Fruit fly (Drosophila melanogaster) whole organism, pupa: ENCODE results near the gene sina.

Experiments
- CG10348 ChIP-seq: fragments of 200-800 bp; sonication (Bioruptor generic); IDR thresholded peaks from 2 replicates; pipeline ENCODE4 v1.3.6; 2022; ENCODE audit warnings: missing biosample characterization, missing genetic modification characterization
- CG12605 ChIP-seq: fragments of 200-800 bp; sonication (Bioruptor generic); IDR thresholded peaks from 2 replicates; pipeline ENCODE4 v1.3.6; 2022; ENCODE audit warnings: missing biosample characterization, missing genetic modification characterization
- CG13204 ChIP-seq: fragments of 200-800 bp; sonication (Bioruptor generic); optimal IDR thresholded peaks from 2 replicates; lab custom pipeline; 2018; ENCODE audit warnings: missing biosample characterization, mild to moderate bottlenecking, missing genetic modification characterization, moderate library complexity
- CG14655 ChIP-seq: fragments of 200-800 bp; sonication (Bioruptor generic); optimal IDR thresholded peaks from 3 replicates; lab custom pipeline; 2017; ENCODE audit warnings: mild to moderate bottlenecking, missing biosample characterization, missing genetic modification reagents, missing genetic modification characterization
- CG15710 ChIP-seq: fragments of 200-800 bp; sonication (Bioruptor generic); optimal IDR thresholded peaks from 2 replicates; lab custom pipeline; 2018; ENCODE audit warnings: missing biosample characterization, mild to moderate bottlenecking, missing genetic modification characterization, moderate library complexity
- CG17806 ChIP-seq: fragments of 200-800 bp; sonication (Bioruptor generic); optimal IDR thresholded peaks from 2 replicates; lab custom pipeline; 2018; ENCODE audit warnings: missing biosample characterization, mild to moderate bottlenecking, missing genetic modification characterization, moderate library complexity
- CG32121 ChIP-seq: fragments of 200-800 bp; sonication (Bioruptor generic); IDR thresholded peaks from 2 replicates; pipeline ENCODE4 v1.3.6; 2022; ENCODE audit warnings: missing biosample characterization, missing genetic modification characterization
- CG34367 ChIP-seq: fragments of 200-800 bp; sonication (Bioruptor generic); optimal IDR thresholded peaks from 2 replicates; lab custom pipeline; 2018; ENCODE audit warnings: missing biosample characterization, mild to moderate bottlenecking, missing genetic modification characterization
- CG4496 ChIP-seq: fragments of 200-800 bp; sonication (Bioruptor generic); IDR thresholded peaks from 3 replicates; pipeline ENCODE4 v1.3.6; 2022; ENCODE audit warnings: missing biosample characterization, missing genetic modification characterization
- CG8159 ChIP-seq: fragments of 200-800 bp; sonication (Bioruptor generic); optimal IDR thresholded peaks from 3 replicates; lab custom pipeline; 2018; ENCODE audit warnings: missing biosample characterization, mild to moderate bottlenecking, missing genetic modification characterization, moderate library complexity
- CG8301 ChIP-seq: fragments of 200-800 bp; sonication (Bioruptor generic); optimal IDR thresholded peaks from 2 replicates; lab custom pipeline; 2018; ENCODE audit warnings: missing biosample characterization, mild to moderate bottlenecking, missing genetic modification characterization
- CG9948 ChIP-seq: fragments of 200-800 bp; sonication (Bioruptor generic); optimal IDR thresholded peaks from 2 replicates; lab custom pipeline; 2018; ENCODE audit warnings: missing biosample characterization, mild to moderate bottlenecking, missing genetic modification characterization, moderate library complexity
- D1 ChIP-seq: fragments of 200-800 bp; sonication (Bioruptor generic); optimal IDR thresholded peaks from 2 replicates; lab custom pipeline; 2018; ENCODE audit warnings: missing biosample characterization, mild to moderate bottlenecking, missing genetic modification characterization, moderate library complexity
- EcR ChIP-seq: fragments of 200-800 bp; sonication (Bioruptor generic); optimal IDR thresholded peaks from 3 replicates; lab custom pipeline; 2019; ENCODE audit warnings: missing biosample characterization, missing genetic modification characterization, mild to moderate bottlenecking, moderate library complexity, missing genetic modification reagents
- Ets98B ChIP-seq: fragments of 200-800 bp; sonication (Bioruptor generic); IDR thresholded peaks from 2 replicates; pipeline ENCODE4 v1.3.6; 2022; ENCODE audit warnings: missing biosample characterization, missing genetic modification characterization
- Pif1A ChIP-seq: fragments of 200-800 bp; sonication (Bioruptor generic); optimal IDR thresholded peaks from 3 replicates; lab custom pipeline; 2016; ENCODE audit warnings: missing biosample characterization, missing genetic modification characterization
- Pif1B ChIP-seq: fragments of 200-800 bp; sonication (Bioruptor generic); optimal IDR thresholded peaks from 3 replicates; lab custom pipeline; 2016; ENCODE audit warnings: missing biosample characterization, missing genetic modification characterization
- Snoo ChIP-seq: fragments of 200-800 bp; sonication (Bioruptor generic); optimal IDR thresholded peaks from 3 replicates; lab custom pipeline; 2017; ENCODE audit warnings: missing biosample characterization, mild to moderate bottlenecking, missing genetic modification characterization, inconsistent platforms
- fd96Ca ChIP-seq: fragments of 200-800 bp; sonication (Bioruptor generic); IDR thresholded peaks from 3 replicates; pipeline ENCODE4 v1.3.6; 2022; ENCODE audit warnings: missing biosample characterization, missing genetic modification characterization
- gl ChIP-seq: fragments of 200-800 bp; sonication (Bioruptor generic); optimal IDR thresholded peaks from 2 replicates; lab custom pipeline; 2018; ENCODE audit warnings: missing biosample characterization, mild to moderate bottlenecking, missing genetic modification characterization
- rn ChIP-seq: fragments of 200-800 bp; sonication (Bioruptor generic); IDR thresholded peaks from 2 replicates; pipeline ENCODE4 v1.3.6; 2022; ENCODE audit warnings: missing biosample characterization, missing genetic modification characterization

The sina gene

dm6 chr3L:16885042-16885441 lies 31.5 kb downstream of the sina start:
- no peak for TF ChIP-seq Pif1B (GFP tag; lab: Kevin White, UChicago)
- TF ChIP-seq fd96Ca (GFP tag; lab: Robert Waterston, UW), result no peak
- no peak for TF ChIP-seq CG17806 (tag; lab: Kevin White, UChicago)
- TF ChIP-seq CG8159 (tag; lab: Kevin White, UChicago), result no peak
- TF ChIP-seq rn, result no peak
- TF ChIP-seq CG10348 (GFP tag; lab: Robert Waterston, UW), result no peak
- TF ChIP-seq Pif1A, result no peak
- TF ChIP-seq EcR (GFP tag; lab: Kevin White, UChicago), result no peak
- no peak for TF ChIP-seq CG34367
- TF ChIP-seq CG4496 (GFP tag; lab: Robert Waterston, UW), result peak; percentile 63
- no peak for TF ChIP-seq Snoo (tag; lab: Kevin White, UChicago)
- no peak for TF ChIP-seq CG14655 (GFP tag; lab: Kevin White, UChicago)
- TF ChIP-seq CG12605, result no peak
- peak; percentile 59 for TF ChIP-seq Ets98B (GFP tag; lab: Robert Waterston, UW)
- TF ChIP-seq D1 (tag; lab: Kevin White, UChicago), result no peak
- no peak for TF ChIP-seq CG13204
- no peak for TF ChIP-seq gl (tag; lab: Kevin White, UChicago)
- peak; percentile 81 for TF ChIP-seq CG32121 (GFP tag; lab: Robert Waterston, UW)
- TF ChIP-seq CG9948 (tag; lab: Kevin White, UChicago), result no peak
- no peak for TF ChIP-seq CG15710 (tag; lab: Kevin White, UChicago)
- TF ChIP-seq CG8301 (tag; lab: Kevin White, UChicago), result peak; percentile 5

dm6 chr3L:16886179-16886930 lies 32.8 kb downstream of the sina start:
- TF ChIP-seq gl (tag; lab: Kevin White, UChicago) (no peak), CG17806 (tag; lab: Kevin White, UChicago) (no peak), CG12605 (peak; percentile 67), CG4496 (GFP tag; lab: Robert Waterston, UW) (peak; percentile 34; the same call in 2 of the 3 replicates), CG10348 (GFP tag; lab: Robert Waterston, UW) (no peak), CG8301 (tag; lab: Kevin White, UChicago) (no peak), CG8159 (tag; lab: Kevin White, UChicago) (no peak), fd96Ca (GFP tag; lab: Robert Waterston, UW) (no peak), CG15710 (tag; lab: Kevin White, UChicago) (no peak), CG13204 (no peak), Ets98B (GFP tag; lab: Robert Waterston, UW) (peak; percentile 17; the same call in 1 of the 2 replicates), CG34367 (no peak), EcR (GFP tag; lab: Kevin White, UChicago) (no peak), CG14655 (GFP tag; lab: Kevin White, UChicago) (peak; percentile 42), Snoo (tag; lab: Kevin White, UChicago) (no peak), Pif1B (GFP tag; lab: Kevin White, UChicago) (no peak), CG9948 (tag; lab: Kevin White, UChicago) (no peak), CG32121 (GFP tag; lab: Robert Waterston, UW) (peak; percentile 32; the same call in 1 of the 2 replicates), Pif1A (no peak), D1 (tag; lab: Kevin White, UChicago) (no peak), rn (no peak)
- TF ChIP-seq, all 21 proteins: peak for 5

- TF ChIP-seq CG12605, result no peak
- no peak for TF ChIP-seq CG8301 (tag; lab: Kevin White, UChicago)
- TF ChIP-seq CG10348 (GFP tag; lab: Robert Waterston, UW), result no peak
- no peak for TF ChIP-seq Snoo (tag; lab: Kevin White, UChicago)
- TF ChIP-seq fd96Ca (GFP tag; lab: Robert Waterston, UW), result no peak
- TF ChIP-seq Ets98B (GFP tag; lab: Robert Waterston, UW), result no peak
- TF ChIP-seq CG15710 (tag; lab: Kevin White, UChicago), result no peak
- TF ChIP-seq rn, result no peak
- TF ChIP-seq CG13204, result no peak
- no peak for TF ChIP-seq CG32121 (GFP tag; lab: Robert Waterston, UW)
- TF ChIP-seq CG17806 (tag; lab: Kevin White, UChicago), result no peak
- TF ChIP-seq EcR (GFP tag; lab: Kevin White, UChicago), result no peak
- TF ChIP-seq CG14655 (GFP tag; lab: Kevin White, UChicago), result no peak
- no peak for TF ChIP-seq D1 (tag; lab: Kevin White, UChicago)
- TF ChIP-seq CG9948 (tag; lab: Kevin White, UChicago), result no peak
- TF ChIP-seq CG8159 (tag; lab: Kevin White, UChicago), result no peak
- no peak for TF ChIP-seq Pif1A
- no peak for TF ChIP-seq CG34367
- TF ChIP-seq, all 21 proteins: peak for 0
These were observed 33.7 kb downstream of the sina start for dm6 chr3L:16887272-16887671.

dm6 chr3L:16889545-16889944 lies 36.0 kb downstream of the sina start:
- TF ChIP-seq Ets98B (GFP tag; lab: Robert Waterston, UW), result no peak
- TF ChIP-seq CG32121 (GFP tag; lab: Robert Waterston, UW), result no peak
- no peak for TF ChIP-seq Pif1A
- no peak for TF ChIP-seq CG10348 (GFP tag; lab: Robert Waterston, UW)
- no peak for TF ChIP-seq CG15710 (tag; lab: Kevin White, UChicago)
- TF ChIP-seq CG13204, result no peak
- TF ChIP-seq CG17806 (tag; lab: Kevin White, UChicago), result no peak
- TF ChIP-seq CG12605, result no peak
- TF ChIP-seq CG34367, result no peak
- no peak for TF ChIP-seq fd96Ca (GFP tag; lab: Robert Waterston, UW)
- TF ChIP-seq CG9948 (tag; lab: Kevin White, UChicago), result no peak
- no peak for TF ChIP-seq CG14655 (GFP tag; lab: Kevin White, UChicago)
- TF ChIP-seq, all 21 proteins: peak for 0
